Fruit fly (Drosophila melanogaster): Measurements from ENCODE around the gene D19A.

Gene D19A

dm6 chr3L:6215976-6216786 is 27.3 kb upstream of the D19A start:
- TF ChIP-seq HLH3B (GFP tag; IDR thresholded peaks at IDR 0.05) (no peak; the same call in 1 of the 2 replicates), Pdp1 (GFP tag; optimal IDR thresholded peaks at IDR 0.05) (no peak), CG18764 (GFP tag; optimal IDR thresholded peaks at IDR 0.05) (peak; percentile 30), zf30C (GFP tag; optimal IDR thresholded peaks at IDR 0.05) (peak; percentile 26), CG1603 (tag; optimal IDR thresholded peaks at IDR 0.05) (no peak), pho (GFP tag; optimal IDR thresholded peaks at IDR 0.05) (no peak), schlank (tag; optimal IDR thresholded peaks at IDR 0.05) (peak; percentile 28), Xrp1 (GFP tag; IDR thresholded peaks at IDR 0.05) (peak; percentile 57), repo (GFP tag; optimal IDR thresholded peaks at IDR 0.05) (no peak), Ada2b (GFP tag; IDR thresholded peaks at IDR 0.05) (no peak), Atf-2 (GFP tag; optimal IDR thresholded peaks at IDR 0.05) (no peak), CTCF (GFP tag; optimal IDR thresholded peaks at IDR 0.05) (no peak), bbx (GFP tag; IDR thresholded peaks at IDR 0.05; ENCODE audit: partially characterized antibody) (no peak), CG31441 (GFP tag; IDR thresholded peaks at IDR 0.05) (no peak), CG3995 (GFP tag; optimal IDR thresholded peaks at IDR 0.05) (no peak), Trl (optimal IDR thresholded peaks at IDR 0.05) (no peak), Trl (GFP tag; optimal IDR thresholded peaks at IDR 0.05) (peak; percentile 16), tin (GFP tag; optimal IDR thresholded peaks at IDR 0.05) (no peak), kay (GFP tag; optimal IDR thresholded peaks at IDR 0.05) (no peak), CG8924 (tag; optimal IDR thresholded peaks at IDR 0.05) (peak; percentile 65), CG12236 (GFP tag; optimal IDR thresholded peaks at IDR 0.05) (no peak), Dfd (GFP tag; optimal IDR thresholded peaks at IDR 0.05) (no peak), CG12299 (tag; optimal IDR thresholded peaks at IDR 0.05) (peak; percentile 65), MESR4 (GFP tag; optimal IDR thresholded peaks at IDR 0.05) (no peak), Kr (GFP tag; optimal IDR thresholded peaks at IDR 0.05) (peak; percentile 61), CG7987 (GFP tag; optimal IDR thresholded peaks at IDR 0.05) (peak; percentile 81), Rfx (GFP tag; IDR thresholded peaks at IDR 0.05) (no peak), CG12942 (GFP tag; optimal IDR thresholded peaks at IDR 0.05) (no peak), gsb (GFP tag; IDR thresholded peaks at IDR 0.05) (no peak), CG15601 (tag; optimal IDR thresholded peaks at IDR 0.05) (no peak), Drgx (GFP tag; IDR thresholded peaks at IDR 0.05) (no peak), Sry-β (GFP tag; optimal IDR thresholded peaks at IDR 0.05) (peak; percentile 54), Sox102F (GFP tag; optimal IDR thresholded peaks at IDR 0.05) (no peak), wdn (GFP tag; IDR thresholded peaks at IDR 0.05) (no peak), CG15696 (tag; optimal IDR thresholded peaks at IDR 0.05) (peak; percentile 93), Dll (GFP tag; IDR thresholded peaks at IDR 0.05; ENCODE audit: partially characterized antibody) (no peak), Ets65A (GFP tag) (no peak), eyg (GFP tag; optimal IDR thresholded peaks at IDR 0.05) (no peak), CG2120 (GFP tag; optimal IDR thresholded peaks at IDR 0.05) (no peak), Oli (tag; optimal IDR thresholded peaks at IDR 0.05) (no peak), CG15514 (GFP tag; optimal IDR thresholded peaks at IDR 0.05) (peak; percentile 56), gfzf (GFP tag; optimal IDR thresholded peaks at IDR 0.05) (no peak), Abd-B (GFP tag; optimal IDR thresholded peaks at IDR 0.05) (no peak), Atf3 (GFP tag; optimal IDR thresholded peaks at IDR 0.05) (no peak), CG4730 (GFP tag; IDR thresholded peaks at IDR 0.05) (no peak), CG32532 (GFP tag; IDR thresholded peaks at IDR 0.05) (no peak), CG10543 (GFP tag; optimal IDR thresholded peaks at IDR 0.05) (no peak), CG4707 (GFP tag; optimal IDR thresholded peaks at IDR 0.05) (peak; percentile 40), CG4328 (GFP tag; optimal IDR thresholded peaks at IDR 0.05) (peak; percentile 57), CG8944 (GFP tag; optimal IDR thresholded peaks at IDR 0.05) (no peak), CG9932 (GFP tag; IDR thresholded peaks at IDR 0.05) (no peak)
